Fruit fly (Drosophila melanogaster): ENCODE measurements around the gene S-Lap1.

The S-Lap1 gene

DNA sequence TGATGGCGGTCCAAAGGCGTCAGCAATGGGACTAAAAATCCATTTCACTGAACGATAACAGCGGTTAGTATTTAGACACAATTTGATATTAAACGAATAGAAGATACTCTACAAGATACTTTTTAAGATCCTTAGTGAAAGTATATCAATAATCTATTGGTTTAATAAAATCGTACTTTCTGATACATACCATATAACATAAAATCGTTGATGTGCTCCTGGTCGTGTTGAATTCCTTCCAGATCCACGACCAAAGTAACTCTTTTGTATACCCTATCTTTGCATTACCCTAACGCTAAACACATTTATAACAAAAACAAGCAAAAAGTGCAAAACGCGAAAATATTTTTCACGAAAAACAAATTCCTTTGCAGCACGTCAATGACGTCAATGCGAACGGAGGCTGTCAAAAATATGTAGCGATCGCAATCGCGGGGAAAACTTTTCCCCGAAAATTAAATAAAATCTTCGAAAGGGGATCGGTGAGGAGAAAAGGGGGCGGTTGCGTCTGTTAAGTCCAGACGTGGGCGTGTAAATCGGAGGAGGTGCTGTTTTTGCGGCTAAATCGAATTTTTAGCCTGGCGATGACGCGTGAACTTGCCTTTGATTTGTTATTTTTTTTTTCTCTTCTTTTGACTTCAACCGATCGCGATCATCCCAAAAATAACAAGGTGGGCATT, 38.3 kb downstream of the S-Lap1 start (continued):
- TF ChIP-seq ham (GFP tag; IDR thresholded peaks at IDR 0.05) = no peak
- no peak for TF ChIP-seq fd96Cb (tag; optimal IDR thresholded peaks at IDR 0.05)
- TF ChIP-seq Jarid2 (GFP tag; optimal IDR thresholded peaks at IDR 0.05) = no peak
- no peak for TF ChIP-seq sob (GFP tag; IDR thresholded peaks at IDR 0.05)
- TF ChIP-seq Vsx1 (GFP tag; optimal IDR thresholded peaks at IDR 0.05) = no peak
- TF ChIP-seq CG32532 (GFP tag; IDR thresholded peaks at IDR 0.05) = peak; percentile 62
- peak; percentile 14 for TF ChIP-seq CG2120 (GFP tag; optimal IDR thresholded peaks at IDR 0.05)
- no peak for TF ChIP-seq Sry-β (GFP tag; optimal IDR thresholded peaks at IDR 0.05)
- TF ChIP-seq CG10209 (GFP tag; optimal IDR thresholded peaks at IDR 0.05) = no peak
- TF ChIP-seq CG6765 (GFP tag; optimal IDR thresholded peaks at IDR 0.05) = no peak
- peak; percentile 22 for TF ChIP-seq CG3281 (GFP tag; optimal IDR thresholded peaks at IDR 0.05)
- no peak for TF ChIP-seq lola (GFP tag; optimal IDR thresholded peaks at IDR 0.05)
- TF ChIP-seq CG17385 (GFP tag; optimal IDR thresholded peaks at IDR 0.05) = no peak
- peak; percentile 30; the same call in 1 of the 2 replicates for TF ChIP-seq Taf1 (GFP tag; IDR thresholded peaks at IDR 0.05)
- TF ChIP-seq sd (tag; optimal IDR thresholded peaks at IDR 0.05) = peak; percentile 74
- 0 out of 2 replicates have a peak, but pooled peaks have one; percentile 12 for TF ChIP-seq NFAT (GFP tag; IDR thresholded peaks at IDR 0.05)
- no peak for TF ChIP-seq HLHmδ (GFP tag; optimal IDR thresholded peaks at IDR 0.05)
- no peak for TF ChIP-seq shn (GFP tag; optimal IDR thresholded peaks at IDR 0.05)

DNA sequence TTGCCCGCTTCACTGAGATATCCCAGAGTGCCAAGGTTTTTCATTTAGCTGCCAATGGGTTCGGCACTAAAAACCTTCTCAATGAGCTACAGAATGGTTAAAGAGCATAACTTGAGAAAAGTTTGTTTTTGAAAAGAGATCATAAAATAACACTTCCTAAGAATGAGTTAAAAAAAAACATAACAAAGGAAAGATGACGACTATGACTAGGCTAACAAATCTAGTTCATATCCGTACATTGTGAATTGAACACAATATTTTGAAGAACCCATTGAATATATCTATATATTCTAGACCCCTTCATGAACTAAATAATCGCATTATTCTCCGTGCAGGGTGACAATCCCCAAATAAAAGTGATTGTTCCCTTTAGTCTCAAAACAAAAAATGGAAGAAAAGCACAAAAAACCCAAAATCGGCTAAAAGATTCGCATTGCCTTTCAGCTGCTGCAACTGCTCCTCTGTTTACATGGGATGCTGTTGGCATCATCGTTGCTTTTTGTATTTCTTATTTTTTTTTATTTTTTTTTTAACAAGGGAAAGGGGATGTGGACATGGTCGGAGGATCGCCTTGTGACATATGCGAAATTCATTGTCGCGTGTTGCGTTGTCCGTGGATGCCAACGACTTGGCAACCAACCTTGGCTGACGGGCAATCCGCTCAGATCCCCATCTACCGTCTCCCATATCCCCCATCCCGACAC, 39.8 kb downstream of the S-Lap1 start:
- no peak for TF ChIP-seq CG6854 (GFP tag; optimal IDR thresholded peaks at IDR 0.05)
- TF ChIP-seq nom (GFP tag; optimal IDR thresholded peaks at IDR 0.05) = peak; percentile 65
- peak; percentile 6; the same call in 1 of the 2 replicates for TF ChIP-seq gsb (GFP tag; IDR thresholded peaks at IDR 0.05)
- no peak for TF ChIP-seq NC2α (GFP tag; optimal IDR thresholded peaks at IDR 0.05)
- no peak for TF ChIP-seq pfk (GFP tag; optimal IDR thresholded peaks at IDR 0.05)
- no peak for TF ChIP-seq Sox102F (GFP tag; optimal IDR thresholded peaks at IDR 0.05)
- no peak for TF ChIP-seq CG4404 (GFP tag; IDR thresholded peaks at IDR 0.05)
- no peak for TF ChIP-seq CG17912 (GFP tag; optimal IDR thresholded peaks at IDR 0.05)
- TF ChIP-seq CG13424 (tag; optimal IDR thresholded peaks at IDR 0.05) = no peak
- peak; percentile 1 for TF ChIP-seq corto (GFP tag; optimal IDR thresholded peaks at IDR 0.05)
- TF ChIP-seq Nf-YB (GFP tag; optimal IDR thresholded peaks at IDR 0.05) = no peak
- no peak for TF ChIP-seq cad (GFP tag; optimal IDR thresholded peaks at IDR 0.05)
- TF ChIP-seq lbe (GFP tag; optimal IDR thresholded peaks at IDR 0.05) = peak; percentile 73
- TF ChIP-seq CG3407 (GFP tag; optimal IDR thresholded peaks at IDR 0.05) = no peak
- no peak for TF ChIP-seq CG6791 (GFP tag; IDR thresholded peaks at IDR 0.05; ENCODE audit: partially characterized antibody)
- no peak for TF ChIP-seq Fer1 (GFP tag; optimal IDR thresholded peaks at IDR 0.05)
- TF ChIP-seq B-H2 (GFP tag; optimal IDR thresholded peaks at IDR 0.05) = no peak
- no peak for TF ChIP-seq CG7372 (GFP tag; IDR thresholded peaks at IDR 0.05)
- TF ChIP-seq Adf1 (GFP tag; IDR thresholded peaks at IDR 0.05) = no peak

DNA sequence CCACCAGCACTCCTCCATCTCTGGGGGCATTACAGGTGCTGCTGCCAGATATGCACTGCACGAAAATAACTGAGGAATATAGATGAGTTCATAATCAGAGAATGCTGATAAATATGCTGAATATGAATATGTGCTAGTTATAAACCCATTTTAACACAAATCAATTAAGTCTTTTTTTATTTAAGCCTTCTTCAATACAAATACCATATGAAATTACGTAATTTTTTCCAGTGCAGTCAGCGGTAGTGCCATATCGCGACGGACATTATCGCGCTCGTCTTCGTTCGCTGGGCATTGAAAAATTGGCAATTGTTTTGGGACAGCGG, 40.4 kb downstream of the S-Lap1 start:
- TF ChIP-seq pzg (GFP tag; optimal IDR thresholded peaks at IDR 0.05) (no peak), CG2712 (tag; optimal IDR thresholded peaks at IDR 0.05) (peak; percentile 23), Taf1 (GFP tag; IDR thresholded peaks at IDR 0.05) (no peak), CG13894 (tag; optimal IDR thresholded peaks at IDR 0.05) (no peak), MBD-R2 (GFP tag; IDR thresholded peaks at IDR 0.05) (no peak), jumu (GFP tag; optimal IDR thresholded peaks at IDR 0.05) (no peak), dpn (GFP tag; optimal IDR thresholded peaks at IDR 0.05) (peak in 1 of 2 experiments; percentile 26), Camta (GFP tag; optimal IDR thresholded peaks at IDR 0.05) (peak; percentile 13), Side (GFP tag; optimal IDR thresholded peaks at IDR 0.05) (no peak), Dll (GFP tag; IDR thresholded peaks at IDR 0.05; ENCODE audit: partially characterized antibody) (no peak), CG6813 (GFP tag; optimal IDR thresholded peaks at IDR 0.05) (no peak), row (GFP tag; IDR thresholded peaks at IDR 0.05) (peak; percentile 40; the same call in 2 of the 3 replicates)

Measured in whole organism, embryonic.